Worm (Caenorhabditis elegans): ENCODE measurements around the gene ptr-20.

DNA sequence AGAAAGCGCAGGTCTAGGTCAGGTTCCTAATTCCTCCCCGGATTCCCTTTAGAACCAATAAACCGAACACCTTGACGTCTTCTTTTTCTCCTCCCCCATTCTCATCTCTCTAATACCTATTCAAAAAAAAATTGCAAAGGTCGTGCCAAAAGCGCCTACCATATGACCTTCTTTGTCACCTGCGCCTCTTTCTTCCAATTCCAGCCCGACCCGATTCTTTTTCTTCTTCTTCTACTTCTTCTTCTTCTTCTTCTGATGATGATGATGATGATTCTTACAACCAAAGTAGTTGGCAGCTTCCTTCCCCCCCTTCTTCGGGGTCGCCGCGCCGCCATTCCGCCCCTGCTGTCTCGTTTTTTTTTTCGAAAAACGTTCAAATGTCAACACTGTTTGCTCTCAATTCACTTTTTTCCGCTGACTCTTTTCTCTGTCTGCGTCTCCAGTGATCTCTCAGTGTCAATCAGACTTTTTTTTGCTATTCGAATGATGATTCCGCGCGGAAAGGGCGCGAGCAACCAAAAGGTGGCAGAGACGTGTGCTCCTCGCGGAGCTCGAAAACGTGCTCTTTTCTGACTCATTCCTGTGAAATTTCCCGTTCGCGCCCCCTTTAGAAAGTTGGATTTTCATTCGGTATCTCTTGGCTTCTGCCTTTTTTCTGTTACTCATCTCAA lies 45.6 kb downstream of the ptr-20 start:
- TF ChIP-seq him-1 (tag; optimal IDR thresholded peaks at IDR 0.05) (no peak), dao-5 (tag; optimal IDR thresholded peaks at IDR 0.05) (no peak)
